Fruit fly (Drosophila melanogaster): Measurements from ENCODE around the gene bond.

bond gene

DNA sequence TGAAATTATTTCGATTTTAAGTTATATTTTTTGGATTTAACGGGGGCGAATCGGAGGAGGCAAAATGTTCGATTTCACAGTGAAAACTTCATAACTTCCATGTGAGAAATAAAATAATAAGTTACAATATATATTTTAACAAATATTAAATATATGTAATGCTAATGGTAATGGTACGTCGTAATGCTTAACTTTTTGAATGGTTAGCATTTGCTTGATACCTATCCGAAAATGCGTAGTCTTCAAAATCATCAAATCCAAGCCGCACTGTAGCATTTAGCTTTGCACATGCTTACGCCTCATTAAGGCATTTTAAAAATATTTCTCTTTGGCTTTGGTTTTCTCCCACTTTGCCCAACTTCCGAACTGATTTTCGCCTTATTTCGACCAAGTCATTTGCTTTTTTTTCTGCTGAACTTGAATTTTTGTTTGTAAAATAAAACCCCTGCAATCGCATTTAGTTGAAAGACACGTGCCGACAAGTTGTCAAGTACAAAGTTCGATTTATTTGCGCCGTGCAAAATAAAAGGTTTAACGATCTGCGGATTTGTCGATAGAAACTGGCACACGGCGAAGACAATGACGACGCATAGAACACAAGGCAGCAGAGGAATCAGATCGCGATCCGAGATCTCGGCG lies 7.6 kb upstream of the bond start (continued):
- TF ChIP-seq eve (GFP tag; optimal IDR thresholded peaks at IDR 0.05) (no peak), lmd (GFP tag; IDR thresholded peaks at IDR 0.05) (peak; percentile 36; the same call in 1 of the 2 replicates), GATAe (GFP tag; conservative IDR thresholded peaks at IDR 0.05) (no peak), Rfx (GFP tag; IDR thresholded peaks at IDR 0.05) (peak; percentile 14; the same call in 1 of the 2 replicates), kah (GFP tag; optimal IDR thresholded peaks at IDR 0.05) (no peak), CG17568 (GFP tag; optimal IDR thresholded peaks at IDR 0.05) (no peak), trh (GFP tag; optimal IDR thresholded peaks at IDR 0.05) (no peak), pb (GFP tag; optimal IDR thresholded peaks at IDR 0.05) (no peak), CG6791 (GFP tag; IDR thresholded peaks at IDR 0.05; ENCODE audit: partially characterized antibody) (no peak), CG11560 (tag; IDR thresholded peaks at IDR 0.05) (no peak), CG8478 (optimal IDR thresholded peaks at IDR 0.05) (no peak), CG17361 (GFP tag; IDR thresholded peaks at IDR 0.05) (0 out of 3 replicates have a peak, but pooled peaks have one; percentile 25), gt (GFP tag; IDR thresholded peaks at IDR 0.05) (no peak), CG12942 (GFP tag; optimal IDR thresholded peaks at IDR 0.05) (no peak), CG3838 (GFP tag; optimal IDR thresholded peaks at IDR 0.05) (no peak), sug (tag; optimal IDR thresholded peaks at IDR 0.05) (no peak), Dip3 (GFP tag; optimal IDR thresholded peaks at IDR 0.05) (no peak), CG18262 (tag; optimal IDR thresholded peaks at IDR 0.05) (no peak), sna (GFP tag; IDR thresholded peaks at IDR 0.05; ENCODE audit: partially characterized antibody) (no peak), CG1832 (GFP tag; optimal IDR thresholded peaks at IDR 0.05) (no peak), CG8089 (GFP tag; optimal IDR thresholded peaks at IDR 0.05) (no peak), CG12104 (GFP tag; optimal IDR thresholded peaks at IDR 0.05) (no peak), nmo (GFP tag; optimal IDR thresholded peaks at IDR 0.05) (no peak), CG9876 (GFP tag; optimal IDR thresholded peaks at IDR 0.05) (no peak), unpg (GFP tag; optimal IDR thresholded peaks at IDR 0.05) (peak; percentile 24), Atf6 (GFP tag; IDR thresholded peaks at IDR 0.05) (no peak), Ada2b (GFP tag; IDR thresholded peaks at IDR 0.05) (peak; percentile 47), HHEX (GFP tag; optimal IDR thresholded peaks at IDR 0.05) (peak; percentile 28), CG3065 (GFP tag; optimal IDR thresholded peaks at IDR 0.05) (no peak), slbo (GFP tag; IDR thresholded peaks at IDR 0.05) (no peak), ken (GFP tag; IDR thresholded peaks at IDR 0.05) (no peak), CG9609 (GFP tag; optimal IDR thresholded peaks at IDR 0.05) (no peak), Aef1 (GFP tag; IDR thresholded peaks at IDR 0.05) (0 out of 3 replicates have a peak, but pooled peaks have one; percentile 17), dati (GFP tag; IDR thresholded peaks at IDR 0.05) (no peak), Scr (GFP tag; IDR thresholded peaks at IDR 0.05; ENCODE audit: partially characterized antibody) (no peak), gce (GFP tag; IDR thresholded peaks at IDR 0.05) (no peak), Bgb (GFP tag; IDR thresholded peaks at IDR 0.05; ENCODE audit: partially characterized antibody) (no peak), CG12236 (GFP tag; optimal IDR thresholded peaks at IDR 0.05) (no peak), tap (tag; optimal IDR thresholded peaks at IDR 0.05) (peak; percentile 24), pzg (GFP tag; optimal IDR thresholded peaks at IDR 0.05) (no peak), sqz (GFP tag; optimal IDR thresholded peaks at IDR 0.05) (no peak), CG7372 (GFP tag; IDR thresholded peaks at IDR 0.05) (no peak), ind (GFP tag; optimal IDR thresholded peaks at IDR 0.05) (peak; percentile 22), CG12391 (tag; optimal IDR thresholded peaks at IDR 0.05) (no peak), esg (GFP tag; conservative IDR thresholded peaks at IDR 0.05) (0 out of 2 replicates have a peak, but pooled peaks have one; percentile 20), YL-1 (GFP tag; optimal IDR thresholded peaks at IDR 0.05) (no peak), ato (GFP tag; IDR thresholded peaks at IDR 0.05; ENCODE audit: partially characterized antibody) (no peak), twi (tag; optimal IDR thresholded peaks at IDR 0.05) (no peak), Oli (tag; optimal IDR thresholded peaks at IDR 0.05) (peak; percentile 34), wek (GFP tag; optimal IDR thresholded peaks at IDR 0.05) (no peak), Gsc (GFP tag; IDR thresholded peaks at IDR 0.05) (no peak)

Data from whole organism, embryonic.